Fruit fly (Drosophila melanogaster) whole organism, embryonic: ENCODE data around the gene mthl8.

Experiments used
- Atf-2 ChIP-seq: fragments of 200-800 bp; sonication (Bioruptor generic); optimal IDR thresholded peaks from 2 replicates; lab custom pipeline; 2016; ENCODE audit warnings: missing biosample characterization, missing genetic modification characterization
- Atf6 ChIP-seq: fragments of 200-800 bp; sonication (Bioruptor generic); IDR thresholded peaks from 2 replicates; pipeline ENCODE4 v1.3.6; 2022; ENCODE audit warnings: missing biosample characterization, missing genetic modification characterization
- CG10462 ChIP-seq: fragments of 200-800 bp; sonication (Bioruptor generic); optimal IDR thresholded peaks from 2 replicates; lab custom pipeline; 2016; ENCODE audit warnings: missing biosample characterization, missing genetic modification characterization
- CG11504 ChIP-seq: fragments of 200-800 bp; sonication (Bioruptor generic); optimal IDR thresholded peaks from 3 replicates; lab custom pipeline; 2019; ENCODE audit warnings: missing biosample characterization, mild to moderate bottlenecking, missing genetic modification characterization, moderate library complexity
- CG14014 ChIP-seq: fragments of 200-800 bp; sonication (Bioruptor generic); IDR thresholded peaks from 2 replicates; pipeline ENCODE4 v1.3.6; 2022; ENCODE audit warnings: missing biosample characterization, missing genetic modification characterization
- CG14441 ChIP-seq: fragments of 200-800 bp; sonication (Bioruptor generic); IDR thresholded peaks from 2 replicates; pipeline ENCODE4 v1.3.6; 2022; ENCODE audit warnings: missing biosample characterization, missing genetic modification characterization
- CG17186 ChIP-seq: fragments of 200-800 bp; sonication (Bioruptor generic); optimal IDR thresholded peaks from 3 replicates; lab custom pipeline; 2017; ENCODE audit warnings: missing biosample characterization, missing genetic modification reagents, missing genetic modification characterization
- CG2199 ChIP-seq: fragments of 200-800 bp; sonication (Bioruptor generic); IDR thresholded peaks from 3 replicates; pipeline ENCODE4 v1.3.6; 2022; ENCODE audit warnings: missing biosample characterization, missing genetic modification characterization
- CG31441 ChIP-seq: fragments of 200-800 bp; sonication (Bioruptor generic); IDR thresholded peaks from 2 replicates; pipeline ENCODE4 v1.3.6; 2022; ENCODE audit warnings: missing biosample characterization, missing genetic modification characterization
- CG3847 ChIP-seq: fragments of 200-800 bp; sonication (Bioruptor generic); IDR thresholded peaks from 2 replicates; pipeline ENCODE4 v1.3.6; 2022; ENCODE audit warnings: missing biosample characterization, missing genetic modification characterization
- CG6272 ChIP-seq: fragments of 200-800 bp; sonication (Bioruptor generic); IDR thresholded peaks from 2 replicates; pipeline ENCODE4 v1.3.6; 2022; ENCODE audit warnings: missing biosample characterization, missing genetic modification characterization
- CG6791 ChIP-seq: fragments of 200-800 bp; sonication (Bioruptor generic); IDR thresholded peaks from 3 replicates; pipeline ENCODE4 v1.3.6; 2022; ENCODE audit warnings: missing biosample characterization, missing genetic modification characterization; ENCODE audit not compliant: partially characterized antibody
- CHES-1-like ChIP-seq: fragments of 200-800 bp; sonication (Bioruptor generic); optimal IDR thresholded peaks from 2 replicates; lab custom pipeline; 2016; ENCODE audit warnings: missing biosample characterization, missing genetic modification characterization
- D19B ChIP-seq: fragments of 200-800 bp; sonication (Bioruptor generic); optimal IDR thresholded peaks from 2 replicates; lab custom pipeline; 2017; ENCODE audit warnings: missing biosample characterization, mild to moderate bottlenecking, missing genetic modification characterization
- Eip74EF ChIP-seq, 2 experiments: fragments of 200-800 bp in 1 of 2; fragments of >200 bp in 1 of 2; sonication (Bioruptor generic) in 1 of 2; optimal IDR thresholded peaks; 2 replicates each; lab custom pipeline; 2017 to 2019; ENCODE audit warnings: missing biosample characterization in 2 of 2, missing genetic modification characterization in 2 of 2, mild to moderate bottlenecking in 1 of 2, moderate library complexity in 1 of 2
- Ets65A ChIP-seq: fragments of 200-800 bp; sonication (Bioruptor generic); peaks from one replicate; lab custom pipeline; 2016; ENCODE audit warnings: missing biosample characterization, missing genetic modification characterization
- Fer1 ChIP-seq: fragments of 200-800 bp; sonication (Bioruptor generic); optimal IDR thresholded peaks from 2 replicates; lab custom pipeline; 2017; ENCODE audit warnings: missing biosample characterization, mild to moderate bottlenecking, missing genetic modification characterization
- HLH3B ChIP-seq: fragments of 200-800 bp; sonication (Bioruptor generic); IDR thresholded peaks from 2 replicates; pipeline ENCODE4 v1.3.6; 2022; ENCODE audit warnings: missing biosample characterization, missing genetic modification characterization
- Jarid2 ChIP-seq: fragments of 200-800 bp; sonication (Bioruptor generic); optimal IDR thresholded peaks from 3 replicates; lab custom pipeline; 2017; ENCODE audit warnings: mild to moderate bottlenecking, missing biosample characterization, missing genetic modification reagents, missing genetic modification characterization
- Lhr ChIP-seq: fragments of 200-800 bp; sonication (Bioruptor generic); optimal IDR thresholded peaks from 3 replicates; lab custom pipeline; 2017; ENCODE audit warnings: mild to moderate bottlenecking, missing biosample characterization, missing genetic modification reagents, missing genetic modification characterization
- NFAT ChIP-seq: fragments of 200-800 bp; sonication (Bioruptor generic); IDR thresholded peaks from 2 replicates; pipeline ENCODE4 v1.3.6; 2022; ENCODE audit warnings: missing biosample characterization, missing genetic modification characterization
- NK7.1 ChIP-seq: fragments of 200-800 bp; sonication (Bioruptor generic); optimal IDR thresholded peaks from 3 replicates; lab custom pipeline; 2016; ENCODE audit warnings: missing biosample characterization, missing genetic modification characterization
- PHDP ChIP-seq: fragments of 200-800 bp; sonication (Bioruptor generic); optimal IDR thresholded peaks from 3 replicates; lab custom pipeline; 2018; ENCODE audit warnings: missing biosample characterization, mild to moderate bottlenecking, missing genetic modification characterization, moderate library complexity
- Pdp1 ChIP-seq, 2 experiments: fragments of 200-800 bp; sonication (Bioruptor generic); optimal IDR thresholded peaks; 3 replicates each; lab custom pipeline; 2016; ENCODE audit warnings: missing biosample characterization in 2 of 2, missing genetic modification characterization in 2 of 2, mild to moderate bottlenecking in 1 of 2, moderate library complexity in 1 of 2
- Side ChIP-seq: fragments of 200-800 bp; sonication (Bioruptor generic); optimal IDR thresholded peaks from 2 replicates; lab custom pipeline; 2016; ENCODE audit warnings: missing biosample characterization, missing genetic modification characterization
- Sox100B ChIP-seq: fragments of 200-800 bp; sonication (Bioruptor generic); optimal IDR thresholded peaks from 3 replicates; lab custom pipeline; 2018; ENCODE audit warnings: missing biosample characterization, mild to moderate bottlenecking, missing genetic modification characterization
- Xbp1 ChIP-seq: fragments of 200-800 bp; sonication (Bioruptor generic); optimal IDR thresholded peaks from 3 replicates; lab custom pipeline; 2016; ENCODE audit warnings: missing biosample characterization, mild to moderate bottlenecking, missing genetic modification characterization
- ap ChIP-seq: fragments of 200-800 bp; sonication (Bioruptor generic); IDR thresholded peaks from 2 replicates; pipeline ENCODE4 v1.3.6; 2022; ENCODE audit warnings: missing biosample characterization, missing genetic modification characterization
- ash1 ChIP-seq: fragments of 200-800 bp; sonication (Bioruptor generic); optimal IDR thresholded peaks from 2 replicates; lab custom pipeline; 2018; ENCODE audit warnings: missing biosample characterization, mild to moderate bottlenecking, missing genetic modification characterization
- bowl ChIP-seq: fragments of 200-800 bp; sonication (Bioruptor generic); IDR thresholded peaks from 2 replicates; pipeline ENCODE4 v1.3.6; 2022; ENCODE audit warnings: missing biosample characterization, missing genetic modification characterization
- cad ChIP-seq: fragments of >200 bp; optimal IDR thresholded peaks from 2 replicates; lab custom pipeline; 2017; ENCODE audit warnings: missing biosample characterization, missing genetic modification characterization
- chm ChIP-seq: fragments of 200-800 bp; sonication (Bioruptor generic); IDR thresholded peaks from 2 replicates; pipeline ENCODE4 v1.3.6; 2022; ENCODE audit warnings: missing biosample characterization, missing genetic modification characterization
- cwo ChIP-seq: fragments of 200-800 bp; sonication (Bioruptor generic); optimal IDR thresholded peaks from 3 replicates; lab custom pipeline; 2017; ENCODE audit warnings: missing biosample characterization, missing genetic modification characterization, mild to moderate bottlenecking, moderate library complexity, missing genetic modification reagents
- danr ChIP-seq: fragments of 200-800 bp; sonication (Bioruptor generic); IDR thresholded peaks from 2 replicates; pipeline ENCODE4 v1.3.6; 2022; ENCODE audit warnings: missing biosample characterization, missing genetic modification characterization
- dati ChIP-seq: fragments of 200-800 bp; sonication (Bioruptor generic); IDR thresholded peaks from 2 replicates; pipeline ENCODE4 v1.3.6; 2022; ENCODE audit warnings: missing biosample characterization, missing genetic modification characterization
- dmrt99B ChIP-seq: fragments of 200-800 bp; sonication (Bioruptor generic); optimal IDR thresholded peaks from 2 replicates; lab custom pipeline; 2018; ENCODE audit warnings: missing biosample characterization, mild to moderate bottlenecking, missing genetic modification characterization, moderate library complexity
- gcm2 ChIP-seq: fragments of 200-800 bp; sonication (Bioruptor generic); optimal IDR thresholded peaks from 2 replicates; lab custom pipeline; 2016; ENCODE audit warnings: missing biosample characterization, missing genetic modification characterization
- gro ChIP-seq: fragments of 200-800 bp; sonication (Bioruptor generic); optimal IDR thresholded peaks from 2 replicates; lab custom pipeline; 2016; ENCODE audit warnings: missing biosample characterization, missing genetic modification characterization
- jigr1 ChIP-seq: fragments of 200-800 bp; sonication (Bioruptor generic); IDR thresholded peaks from 3 replicates; pipeline ENCODE4 v1.3.6; 2022; ENCODE audit warnings: missing biosample characterization, missing genetic modification characterization
- kni ChIP-seq: fragments of 200-800 bp; sonication (Bioruptor generic); optimal IDR thresholded peaks from 3 replicates; lab custom pipeline; 2017; ENCODE audit warnings: mild to moderate bottlenecking, missing biosample characterization, missing genetic modification reagents, missing genetic modification characterization
- mirr ChIP-seq: fragments of 200-800 bp; sonication (Bioruptor generic); optimal IDR thresholded peaks from 3 replicates; lab custom pipeline; 2018; ENCODE audit warnings: missing biosample characterization, mild to moderate bottlenecking, missing genetic modification characterization
- nau ChIP-seq: fragments of 200-800 bp; sonication (Bioruptor generic); optimal IDR thresholded peaks from 3 replicates; lab custom pipeline; 2017; ENCODE audit warnings: missing biosample characterization, mild to moderate bottlenecking, missing genetic modification characterization, missing genetic modification reagents
- nerfin-1 ChIP-seq: fragments of 200-800 bp; sonication (Bioruptor generic); optimal IDR thresholded peaks from 3 replicates; lab custom pipeline; 2019; ENCODE audit warnings: missing biosample characterization, mild to moderate bottlenecking, missing genetic modification characterization, moderate library complexity
- pfk ChIP-seq: fragments of 200-800 bp; sonication (Bioruptor generic); optimal IDR thresholded peaks from 2 replicates; lab custom pipeline; 2018; ENCODE audit warnings: missing biosample characterization, mild to moderate bottlenecking, missing genetic modification characterization, moderate library complexity
- sr ChIP-seq: fragments of 200-800 bp; sonication (Bioruptor generic); IDR thresholded peaks from 3 replicates; pipeline ENCODE4 v1.3.6; 2022; ENCODE audit warnings: missing biosample characterization, missing genetic modification characterization
- trh ChIP-seq: fragments of 200-800 bp; sonication (Bioruptor generic); optimal IDR thresholded peaks from 2 replicates; lab custom pipeline; 2016; ENCODE audit warnings: missing biosample characterization, missing genetic modification characterization
- ttk ChIP-seq: fragments of 200-800 bp; sonication (Bioruptor generic); IDR thresholded peaks from 2 replicates; pipeline ENCODE4 v2.1.2; 2022; ENCODE audit warnings: missing biosample characterization, missing genetic modification characterization
- zf30C ChIP-seq: fragments of 200-800 bp; sonication (Bioruptor generic); optimal IDR thresholded peaks from 3 replicates; lab custom pipeline; 2018; ENCODE audit warnings: missing biosample characterization, mild to moderate bottlenecking, missing genetic modification characterization

The mthl8 gene

dm6 chr3L:37965-38364 lies 15.7 kb downstream of the mthl8 start:
- TF ChIP-seq kni (GFP tag; lab: Kevin White, UChicago) (peak; percentile 12), sr (GFP tag; lab: Robert Waterston, UW) (no peak), ttk (GFP tag; lab: Robert Waterston, UW) (no peak), CG17186 (GFP tag; lab: Kevin White, UChicago) (no peak), CG31441 (GFP tag; lab: Robert Waterston, UW) (no peak), dati (GFP tag; lab: Robert Waterston, UW) (no peak), CG11504 (no peak), CG2199 (GFP tag; lab: Robert Waterston, UW) (peak; percentile 95), Lhr (GFP tag; lab: Kevin White, UChicago) (no peak), NFAT (GFP tag; lab: Robert Waterston, UW) (no peak)

DNA sequence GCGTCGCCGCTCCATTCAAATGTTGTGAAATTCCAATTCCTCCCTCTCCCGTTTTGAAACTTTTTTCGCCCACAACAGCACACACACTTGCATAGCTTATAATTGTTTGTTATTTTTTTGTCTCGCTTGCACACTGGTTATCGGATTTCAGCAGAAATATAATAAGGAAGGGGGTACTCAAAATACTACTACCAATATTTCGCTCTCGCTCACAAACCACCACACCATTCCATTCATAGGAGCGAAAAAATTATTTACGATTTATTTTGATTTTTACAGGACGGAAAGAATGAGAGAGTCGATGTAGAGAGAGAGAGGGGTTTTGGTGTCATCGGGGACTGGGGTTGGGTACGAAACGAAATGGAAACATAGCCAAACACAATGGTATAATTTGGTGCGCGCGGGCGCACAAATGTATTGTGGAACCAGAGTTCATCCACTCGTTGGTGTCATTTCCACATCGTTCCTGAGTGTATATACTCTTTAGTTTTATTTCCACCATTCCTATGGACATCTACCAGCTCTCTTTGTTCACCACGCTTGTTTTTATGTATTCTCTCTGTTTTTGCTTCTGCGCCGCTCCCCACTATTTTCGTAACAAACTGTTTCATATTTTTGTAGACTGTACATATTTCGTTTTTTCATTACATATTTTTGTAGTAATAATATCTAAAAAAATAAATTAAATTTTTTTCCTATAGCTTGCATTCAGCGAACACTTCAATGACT lies 18.1 kb downstream of the mthl8 start:
- TF ChIP-seq D19B (GFP tag; lab: Kevin White, UChicago) (no peak), nerfin-1 (tag; lab: Kevin White, UChicago) (peak; percentile 86), CG14014 (GFP tag; lab: Robert Waterston, UW) (no peak), cwo (GFP tag; lab: Kevin White, UChicago) (peak; percentile 34), PHDP (tag; lab: Kevin White, UChicago) (no peak), Side (GFP tag; lab: Kevin White, UChicago) (no peak), Atf-2 (GFP tag; lab: Kevin White, UChicago) (no peak), CG3847 (GFP tag; lab: Robert Waterston, UW) (no peak), cad (GFP tag; lab: Kevin White, UChicago) (no peak), chm (GFP tag; lab: Robert Waterston, UW) (0 out of 2 replicates have a peak, but pooled peaks have one; percentile 27), jigr1 (GFP tag; lab: Robert Waterston, UW) (no peak), CG6791 (no peak), zf30C (GFP tag; lab: Kevin White, UChicago) (no peak), gro (GFP tag; lab: Kevin White, UChicago) (peak; percentile 70), pfk (GFP tag; lab: Kevin White, UChicago) (peak; percentile 100), Atf6 (no peak), mirr (GFP tag; lab: Kevin White, UChicago) (peak; percentile 68), ap (no peak), Xbp1 (GFP tag; lab: Kevin White, UChicago) (no peak), Ets65A (GFP tag; lab: Kevin White, UChicago) (no peak), CHES-1-like (no peak), nau (GFP tag; lab: Kevin White, UChicago) (peak; percentile 32), HLH3B (GFP tag; lab: Robert Waterston, UW) (no peak), CG10462 (GFP tag; lab: Kevin White, UChicago) (no peak), Jarid2 (peak; percentile 13), bowl (GFP tag; lab: Robert Waterston, UW) (no peak), Eip74EF (GFP tag; optimal IDR thresholded peaks at IDR 0.05; lab: Kevin White, UChicago) (peak in 1 of 2 experiments; percentile 36), gcm2 (GFP tag; lab: Kevin White, UChicago) (no peak), ash1 (GFP tag; lab: Kevin White, UChicago) (no peak), Fer1 (GFP tag; lab: Kevin White, UChicago) (peak; percentile 12), CG2199 (GFP tag; lab: Robert Waterston, UW) (peak; percentile 79; the same call in 2 of the 3 replicates), CG6272 (GFP tag; lab: Robert Waterston, UW) (no peak), Pdp1 (GFP tag; optimal IDR thresholded peaks at IDR 0.05; lab: Kevin White, UChicago) (peak in 1 of 2 experiments; percentile 21), danr (GFP tag; lab: Robert Waterston, UW) (no peak), NK7.1 (no peak), trh (GFP tag; lab: Kevin White, UChicago) (no peak), dmrt99B (tag; lab: Kevin White, UChicago) (peak; percentile 1), Sox100B (GFP tag; lab: Kevin White, UChicago) (no peak), CG14441 (GFP tag; lab: Robert Waterston, UW) (no peak)
